Worm (Caenorhabditis elegans): ENCODE data around the gene odr-8.

DNA sequence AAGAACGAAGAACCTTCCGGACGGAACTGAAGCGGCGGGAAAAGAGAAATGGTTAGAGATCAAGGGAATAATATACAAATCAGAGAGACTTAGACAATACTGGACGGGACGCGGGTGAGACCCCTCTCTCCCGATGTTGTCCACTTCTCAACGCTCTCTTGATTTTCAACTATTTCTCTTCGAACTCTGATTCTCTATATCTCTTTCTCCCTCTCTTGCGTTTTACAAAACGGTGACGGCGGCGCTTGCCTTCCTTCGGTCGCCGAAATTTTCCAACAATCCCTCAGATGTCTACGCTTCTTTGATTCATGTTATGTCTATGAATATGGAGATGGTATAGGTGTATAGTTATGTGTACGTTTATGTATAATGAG lies 5.8 kb downstream of the odr-8 start:
- TF ChIP-seq aly-2 (tag; optimal IDR thresholded peaks at IDR 0.05) (no peak), nhr-10 (tag; optimal IDR thresholded peaks at IDR 0.05) (no peak), unc-130 (GFP tag; optimal IDR thresholded peaks at IDR 0.05) (no peak), unc-39 (tag; optimal IDR thresholded peaks at IDR 0.05) (no peak), nhr-11 (tag; optimal IDR thresholded peaks at IDR 0.05) (no peak), jun-1 (tag; optimal IDR thresholded peaks at IDR 0.05) (no peak), daf-19 (GFP tag; conservative IDR thresholded peaks at IDR 0.05) (no peak), snpc-4 (tag; optimal IDR thresholded peaks at IDR 0.05) (no peak), pqm-1 (tag; optimal IDR thresholded peaks at IDR 0.05) (no peak), daf-12 (tag; optimal IDR thresholded peaks at IDR 0.05) (no peak)
